Fruit fly (Drosophila melanogaster) whole organism, embryonic: ENCODE measurements around the gene Fbxl7.

Experiments
- Atf3 ChIP-seq: fragments of 200-800 bp; sonication (Bioruptor generic); optimal IDR thresholded peaks from 3 replicates; lab custom pipeline; 2016; ENCODE audit warnings: missing biosample characterization, missing genetic modification characterization
- B-H2 ChIP-seq: fragments of 200-800 bp; sonication (Bioruptor generic); optimal IDR thresholded peaks from 2 replicates; lab custom pipeline; 2018; ENCODE audit warnings: missing biosample characterization, mild to moderate bottlenecking, missing genetic modification characterization
- CG10321 ChIP-seq: fragments of 200-800 bp; sonication (Bioruptor generic); IDR thresholded peaks from 2 replicates; pipeline ENCODE4 v1.3.6; 2022; ENCODE audit warnings: missing biosample characterization, missing genetic modification characterization
- CG11456 ChIP-seq: fragments of 200-800 bp; sonication (Bioruptor generic); IDR thresholded peaks from 3 replicates; pipeline ENCODE4 v1.3.6; 2022; ENCODE audit warnings: missing biosample characterization, missing genetic modification characterization
- CG15073 ChIP-seq: fragments of 200-800 bp; sonication (Bioruptor generic); optimal IDR thresholded peaks from 2 replicates; lab custom pipeline; 2016; ENCODE audit warnings: missing biosample characterization, missing genetic modification characterization
- CG15479 ChIP-seq: fragments of 200-800 bp; sonication (Bioruptor generic); optimal IDR thresholded peaks from 3 replicates; lab custom pipeline; 2019; ENCODE audit warnings: missing biosample characterization, mild to moderate bottlenecking, missing genetic modification characterization, moderate library complexity
- CG17568 ChIP-seq: fragments of 200-800 bp; sonication (Bioruptor generic); optimal IDR thresholded peaks from 2 replicates; lab custom pipeline; 2018; ENCODE audit warnings: missing biosample characterization, mild to moderate bottlenecking, missing genetic modification characterization, moderate library complexity
- CG17829 ChIP-seq: fragments of 200-800 bp; optimal IDR thresholded peaks from 2 replicates; lab custom pipeline; 2019; ENCODE audit warnings: missing biosample characterization, mild to moderate bottlenecking, missing genetic modification characterization, moderate library complexity
- CG2889 ChIP-seq: fragments of 200-800 bp; sonication (Bioruptor generic); IDR thresholded peaks from 3 replicates; pipeline ENCODE4 v1.3.6; 2022; ENCODE audit warnings: missing biosample characterization, missing genetic modification characterization
- CG30403 ChIP-seq: fragments of 200-800 bp; sonication (Bioruptor generic); optimal IDR thresholded peaks from 3 replicates; lab custom pipeline; 2016; ENCODE audit warnings: missing biosample characterization, missing genetic modification characterization
- CG31441 ChIP-seq: fragments of 200-800 bp; sonication (Bioruptor generic); IDR thresholded peaks from 2 replicates; pipeline ENCODE4 v1.3.6; 2022; ENCODE audit warnings: missing biosample characterization, missing genetic modification characterization
- CG3163 ChIP-seq: fragments of 200-800 bp; sonication (Bioruptor generic); optimal IDR thresholded peaks from 3 replicates; lab custom pipeline; 2016; ENCODE audit warnings: missing biosample characterization, missing genetic modification characterization
- CG3407 ChIP-seq: fragments of 200-800 bp; sonication (Bioruptor generic); optimal IDR thresholded peaks from 2 replicates; lab custom pipeline; 2018; ENCODE audit warnings: missing biosample characterization, mild to moderate bottlenecking, missing genetic modification characterization
- CG4707 ChIP-seq: fragments of 200-800 bp; sonication (Bioruptor generic); optimal IDR thresholded peaks from 2 replicates; lab custom pipeline; 2018; ENCODE audit warnings: missing biosample characterization, mild to moderate bottlenecking, missing genetic modification characterization, moderate library complexity
- CG5953 ChIP-seq: fragments of 200-800 bp; sonication (Bioruptor generic); IDR thresholded peaks from 2 replicates; pipeline ENCODE4 v1.3.6; 2022; ENCODE audit warnings: missing biosample characterization, missing genetic modification characterization
- CG8290 ChIP-seq, 3 experiments: fragments of 200-800 bp; sonication (Bioruptor generic); optimal IDR thresholded peaks; 2 replicates each; lab custom pipeline; 2016 to 2019; ENCODE audit warnings: missing biosample characterization in 3 of 3, missing genetic modification characterization in 3 of 3, mild to moderate bottlenecking in 2 of 3, moderate library complexity in 1 of 3
- CG8478 ChIP-seq: fragments of >200 bp; optimal IDR thresholded peaks from 2 replicates; lab custom pipeline; 2018
- CG8924 ChIP-seq: fragments of 200-800 bp; optimal IDR thresholded peaks from 3 replicates; lab custom pipeline; 2019; ENCODE audit warnings: missing biosample characterization, mild to moderate bottlenecking, missing genetic modification characterization, moderate library complexity
- CG9609 ChIP-seq: fragments of 200-800 bp; sonication (Bioruptor generic); optimal IDR thresholded peaks from 3 replicates; lab custom pipeline; 2016; ENCODE audit warnings: missing biosample characterization, missing genetic modification characterization
- Doc3 ChIP-seq: fragments of 200-800 bp; sonication (Bioruptor generic); IDR thresholded peaks from 3 replicates; pipeline ENCODE4 v1.3.6; 2022; ENCODE audit warnings: missing biosample characterization, missing genetic modification characterization; ENCODE audit not compliant: partially characterized antibody
- H2.0 ChIP-seq: fragments of 200-800 bp; sonication (Bioruptor generic); IDR thresholded peaks from 2 replicates; pipeline ENCODE4 v1.3.6; 2022; ENCODE audit warnings: missing biosample characterization, missing genetic modification characterization
- Mrtf ChIP-seq: fragments of 200-800 bp; sonication (Bioruptor generic); IDR thresholded peaks from 3 replicates; pipeline ENCODE4 v1.3.6; 2022; ENCODE audit warnings: missing biosample characterization, missing genetic modification characterization
- Myb ChIP-seq: fragments of 200-800 bp; sonication (Bioruptor generic); optimal IDR thresholded peaks from 2 replicates; lab custom pipeline; 2016; ENCODE audit warnings: missing biosample characterization, missing genetic modification characterization
- Sin3A ChIP-seq: fragments of >200 bp; optimal IDR thresholded peaks from 2 replicates; lab custom pipeline; 2018
- ash1 ChIP-seq: fragments of 200-800 bp; sonication (Bioruptor generic); optimal IDR thresholded peaks from 2 replicates; lab custom pipeline; 2018; ENCODE audit warnings: missing biosample characterization, mild to moderate bottlenecking, missing genetic modification characterization
- bigmax ChIP-seq: fragments of 200-800 bp; sonication (Bioruptor generic); optimal IDR thresholded peaks from 2 replicates; lab custom pipeline; 2018; ENCODE audit warnings: missing biosample characterization, mild to moderate bottlenecking, missing genetic modification characterization
- cato ChIP-seq: fragments of 200-800 bp; sonication (Bioruptor generic); optimal IDR thresholded peaks from 2 replicates; lab custom pipeline; 2016; ENCODE audit warnings: missing biosample characterization, missing genetic modification characterization, borderline replicate concordance
- cwo ChIP-seq: fragments of 200-800 bp; sonication (Bioruptor generic); optimal IDR thresholded peaks from 3 replicates; lab custom pipeline; 2017; ENCODE audit warnings: missing biosample characterization, missing genetic modification characterization, mild to moderate bottlenecking, moderate library complexity, missing genetic modification reagents
- da ChIP-seq: fragments of 200-800 bp; sonication (Bioruptor generic); optimal IDR thresholded peaks from 2 replicates; lab custom pipeline; 2016; ENCODE audit warnings: missing biosample characterization, missing genetic modification characterization
- danr ChIP-seq: fragments of 200-800 bp; sonication (Bioruptor generic); IDR thresholded peaks from 2 replicates; pipeline ENCODE4 v1.3.6; 2022; ENCODE audit warnings: missing biosample characterization, missing genetic modification characterization
- dm ChIP-seq: fragments of 200-800 bp; sonication (Bioruptor generic); optimal IDR thresholded peaks from 3 replicates; lab custom pipeline; 2016; ENCODE audit warnings: missing biosample characterization, missing genetic modification characterization
- exex ChIP-seq: fragments of 200-800 bp; sonication (Bioruptor generic); optimal IDR thresholded peaks from 4 replicates; lab custom pipeline; 2018; ENCODE audit warnings: missing biosample characterization, mild to moderate bottlenecking, missing genetic modification characterization, moderate library complexity
- eyg ChIP-seq: fragments of 200-800 bp; sonication (Bioruptor generic); optimal IDR thresholded peaks from 3 replicates; lab custom pipeline; 2016; ENCODE audit warnings: missing biosample characterization, missing genetic modification characterization
- gro ChIP-seq: fragments of 200-800 bp; sonication (Bioruptor generic); optimal IDR thresholded peaks from 2 replicates; lab custom pipeline; 2016; ENCODE audit warnings: missing biosample characterization, missing genetic modification characterization
- gsb ChIP-seq: fragments of 200-800 bp; sonication (Bioruptor generic); IDR thresholded peaks from 2 replicates; pipeline ENCODE4 v1.3.6; 2022; ENCODE audit warnings: missing biosample characterization, missing genetic modification characterization
- hbn ChIP-seq: fragments of 200-800 bp; sonication (Bioruptor generic); IDR thresholded peaks from 2 replicates; pipeline ENCODE4 v1.3.6; 2022; ENCODE audit warnings: missing biosample characterization, missing genetic modification characterization; ENCODE audit not compliant: partially characterized antibody
- her ChIP-seq: fragments of 200-800 bp; sonication (Bioruptor generic); optimal IDR thresholded peaks from 2 replicates; lab custom pipeline; 2016; ENCODE audit warnings: missing biosample characterization, missing genetic modification characterization
- hth ChIP-seq: fragments of >200 bp; optimal IDR thresholded peaks from 2 replicates; lab custom pipeline; 2017; ENCODE audit warnings: inconsistent platforms
- insv ChIP-seq, 2 experiments: fragments of 200-800 bp; sonication (Bioruptor generic); optimal IDR thresholded peaks; 3 replicates each; lab custom pipeline; 2016 to 2018; ENCODE audit warnings: missing biosample characterization in 2 of 2, missing genetic modification characterization in 2 of 2
- pfk ChIP-seq: fragments of 200-800 bp; sonication (Bioruptor generic); optimal IDR thresholded peaks from 2 replicates; lab custom pipeline; 2018; ENCODE audit warnings: missing biosample characterization, mild to moderate bottlenecking, missing genetic modification characterization, moderate library complexity
- prd ChIP-seq, 3 experiments: fragments of >200 bp in 2 of 3; fragments of 200-800 bp in 1 of 3; sonication (Bioruptor generic) in 1 of 3; optimal IDR thresholded peaks in 2 of 3; IDR thresholded peaks in 1 of 3; 2 replicates in 2 of 3; 3 replicates in 1 of 3; pipeline versions ENCODE4 v1.3.6 to Lab custom; 2017 to 2022; ENCODE audit warnings: missing biosample characterization in 1 of 3, missing genetic modification characterization in 1 of 3
- pzg ChIP-seq: fragments of 200-800 bp; sonication (Bioruptor generic); optimal IDR thresholded peaks from 3 replicates; lab custom pipeline; 2018; ENCODE audit warnings: missing biosample characterization, mild to moderate bottlenecking, missing genetic modification characterization, moderate library complexity
- salm ChIP-seq: fragments of 200-800 bp; sonication (Bioruptor generic); optimal IDR thresholded peaks from 2 replicates; lab custom pipeline; 2018; ENCODE audit warnings: missing biosample characterization, mild to moderate bottlenecking, missing genetic modification characterization
- sob ChIP-seq: fragments of 200-800 bp; sonication (Bioruptor generic); IDR thresholded peaks from 2 replicates; pipeline ENCODE4 v1.3.6; 2022; ENCODE audit warnings: missing biosample characterization, missing genetic modification characterization
- sqz ChIP-seq: fragments of 200-800 bp; sonication (Bioruptor generic); optimal IDR thresholded peaks from 3 replicates; lab custom pipeline; 2018; ENCODE audit warnings: missing biosample characterization, mild to moderate bottlenecking, missing genetic modification characterization
- tio ChIP-seq: fragments of 200-800 bp; sonication (Bioruptor generic); optimal IDR thresholded peaks from 2 replicates; lab custom pipeline; 2017; ENCODE audit warnings: missing biosample characterization, missing genetic modification characterization, inconsistent platforms
- tna ChIP-seq: fragments of 200-800 bp; sonication (Bioruptor generic); IDR thresholded peaks from 2 replicates; pipeline ENCODE4 v1.3.6; 2022; ENCODE audit warnings: missing biosample characterization, missing genetic modification characterization; ENCODE audit not compliant: partially characterized antibody
- trem ChIP-seq: fragments of 200-800 bp; optimal IDR thresholded peaks from 3 replicates; lab custom pipeline; 2019; ENCODE audit warnings: missing biosample characterization, mild to moderate bottlenecking, missing genetic modification characterization, moderate library complexity
- trh ChIP-seq: fragments of 200-800 bp; sonication (Bioruptor generic); optimal IDR thresholded peaks from 2 replicates; lab custom pipeline; 2016; ENCODE audit warnings: missing biosample characterization, missing genetic modification characterization
- tup ChIP-seq: fragments of 200-800 bp; sonication (Bioruptor generic); optimal IDR thresholded peaks from 2 replicates; lab custom pipeline; 2016; ENCODE audit warnings: missing biosample characterization, mild to moderate bottlenecking, missing genetic modification characterization, moderate library complexity
- vvl ChIP-seq: fragments of 200-800 bp; sonication (Bioruptor generic); IDR thresholded peaks from 2 replicates; pipeline ENCODE4 v1.3.6; 2022; ENCODE audit warnings: missing biosample characterization, missing genetic modification characterization

Gene Fbxl7

dm6 chr3R:15973488-15973975, 52.8 kb downstream of the Fbxl7 start (continued):
- TF ChIP-seq hth (lab: Kevin White, UChicago) (no peak), gro (no peak), CG3407 (GFP tag; lab: Kevin White, UChicago) (no peak), CG5953 (GFP tag; lab: Robert Waterston, UW) (no peak), hbn (GFP tag; lab: Robert Waterston, UW) (no peak), Atf3 (GFP tag; lab: Kevin White, UChicago) (no peak), trh (no peak), salm (tag; lab: Kevin White, UChicago) (no peak), B-H2 (GFP tag; lab: Kevin White, UChicago) (peak; percentile 2), CG17829 (tag; lab: Kevin White, UChicago) (no peak), ash1 (GFP tag; lab: Kevin White, UChicago) (no peak), Doc3 (GFP tag; lab: Robert Waterston, UW) (no peak), vvl (GFP tag; lab: Robert Waterston, UW) (no peak), bigmax (GFP tag; lab: Kevin White, UChicago) (no peak), danr (GFP tag; lab: Robert Waterston, UW) (no peak), CG4707 (GFP tag; lab: Kevin White, UChicago) (peak; percentile 10), tup (GFP tag; lab: Kevin White, UChicago) (no peak), CG8478 (lab: Kevin White, UChicago) (peak; percentile 68), sob (no peak), pzg (GFP tag; lab: Kevin White, UChicago) (peak; percentile 21), dm (GFP tag; lab: Kevin White, UChicago) (peak; percentile 59), CG11456 (GFP tag; lab: Robert Waterston, UW) (no peak), CG31441 (GFP tag; lab: Robert Waterston, UW) (no peak), CG15479 (peak; percentile 87), tna (GFP tag; lab: Robert Waterston, UW) (no peak), CG8924 (tag; lab: Kevin White, UChicago) (peak; percentile 35), CG17568 (no peak), her (GFP tag; lab: Kevin White, UChicago) (peak; percentile 28), sqz (GFP tag; lab: Kevin White, UChicago) (peak; percentile 10), CG3163 (GFP tag; lab: Kevin White, UChicago) (peak; percentile 94), Myb (GFP tag; lab: Kevin White, UChicago) (no peak), insv (GFP tag; optimal IDR thresholded peaks at IDR 0.05; lab: Kevin White, UChicago) (peak in 1 of 2 experiments; percentile 55), cato (no peak), CG15073 (GFP tag; lab: Kevin White, UChicago) (no peak), CG2889 (no peak), CG8290 (GFP tag; optimal IDR thresholded peaks at IDR 0.05; lab: Kevin White, UChicago) (no peak), CG8290 (tag; optimal IDR thresholded peaks at IDR 0.05; lab: Kevin White, UChicago) (peak in 1 of 2 experiments; percentile 67), gsb (GFP tag; lab: Robert Waterston, UW) (no peak), trem (tag; lab: Kevin White, UChicago) (no peak), pfk (GFP tag; lab: Kevin White, UChicago) (peak; percentile 19), da (GFP tag; lab: Kevin White, UChicago) (peak; percentile 56), prd (optimal IDR thresholded peaks at IDR 0.05; lab: Kevin White, UChicago) (no peak), prd (GFP tag; IDR thresholded peaks at IDR 0.05; lab: Robert Waterston, UW) (no peak), CG10321 (GFP tag; lab: Robert Waterston, UW) (no peak), CG30403 (GFP tag; lab: Kevin White, UChicago) (no peak), cwo (GFP tag; lab: Kevin White, UChicago) (peak; percentile 20), tio (GFP tag; lab: Kevin White, UChicago) (no peak), eyg (no peak), Mrtf (no peak), exex (tag; lab: Kevin White, UChicago) (peak; percentile 71), H2.0 (GFP tag; lab: Robert Waterston, UW) (no peak), Sin3A (no peak), CG9609 (GFP tag; lab: Kevin White, UChicago) (no peak)
